Worm (Caenorhabditis elegans) whole organism, L4 larva: ENCODE data around the gene Y61A9LA.1.

Experiments
- D1046.2 ChIP-seq: fragments of 200-800 bp; sonication (Bioruptor generic); IDR thresholded peaks from 2 replicates; pipeline ENCODE4 v1.3.6; 2022; ENCODE audit warnings: missing genetic modification characterization, missing compliant biosample characterization
- F37D6.2 ChIP-seq: sonication (generic microtip); optimal IDR thresholded peaks from 2 replicates; lab custom pipeline; 2016; ENCODE audit warnings: mild to moderate bottlenecking, missing genetic modification characterization, missing compliant biosample characterization
- F44E2.7 ChIP-seq: fragments of 200-800 bp; sonication (Bioruptor generic); IDR thresholded peaks from 2 replicates; pipeline ENCODE4 v2.1.2; 2022; ENCODE audit warnings: missing genetic modification characterization, missing compliant biosample characterization
- R02D3.7 ChIP-seq: fragments of 150-350 bp; sonication (generic microtip); optimal IDR thresholded peaks from 3 replicates; lab custom pipeline; 2014; ENCODE audit warnings: missing biosample characterization, missing genetic modification characterization
- T20F7.1 ChIP-seq: fragments of 200-800 bp; sonication (Bioruptor generic); optimal IDR thresholded peaks from 2 replicates; lab custom pipeline; 2018; ENCODE audit warnings: mild to moderate bottlenecking, missing genetic modification characterization, missing compliant biosample characterization
- T26A8.4 ChIP-seq: fragments of 200-800 bp; sonication (Bioruptor generic); IDR thresholded peaks from 2 replicates; pipeline ENCODE4 v1.3.6; 2022; ENCODE audit warnings: missing genetic modification characterization, missing compliant biosample characterization
- Y105C5A.15 ChIP-seq: fragments of 200-800 bp; sonication (Bioruptor generic); IDR thresholded peaks from 2 replicates; pipeline ENCODE4 v1.3.6; 2022; ENCODE audit warnings: missing genetic modification characterization, missing compliant biosample characterization
- ZK337.2 ChIP-seq: fragments of 200-800 bp; sonication (Bioruptor generic); IDR thresholded peaks from 2 replicates; pipeline ENCODE4 v1.3.6; 2022; ENCODE audit warnings: missing genetic modification reagents, missing genetic modification characterization, missing compliant biosample characterization
- ama-1 ChIP-seq: fragments of 150-350 bp; optimal IDR thresholded peaks from 2 replicates; lab custom pipeline; 2014; ENCODE audit warnings: inconsistent platforms, mixed read lengths
- arid-1 ChIP-seq: fragments of 200-800 bp; sonication (Bioruptor generic); conservative IDR thresholded peaks from 2 replicates; pipeline ENCODE4 v1.3.6; 2022; ENCODE audit warnings: missing genetic modification reagents, missing genetic modification characterization, missing compliant biosample characterization
- ceh-62 ChIP-seq: sonication (generic microtip); optimal IDR thresholded peaks from 2 replicates; lab custom pipeline; 2017; ENCODE audit warnings: missing biosample characterization, missing genetic modification characterization
- ces-1 ChIP-seq: fragments of 150-350 bp; sonication (generic microtip); optimal IDR thresholded peaks from 4 replicates; lab custom pipeline; 2014; ENCODE audit warnings: missing biosample characterization, missing genetic modification reagents, missing genetic modification characterization
- daf-12 ChIP-seq: fragments of 150-350 bp; optimal IDR thresholded peaks from 2 replicates; lab custom pipeline; 2014; ENCODE audit warnings: missing biosample characterization, missing genetic modification reagents, missing genetic modification characterization
- daf-19 ChIP-seq: fragments of 200-800 bp; sonication (Bioruptor generic); conservative IDR thresholded peaks from 2 replicates; pipeline ENCODE4 v1.3.6; 2022; ENCODE audit warnings: missing genetic modification characterization, missing compliant biosample characterization
- dmd-6 ChIP-seq: fragments of 200-800 bp; sonication (Bioruptor generic); IDR thresholded peaks from 2 replicates; pipeline ENCODE4 v1.3.6; 2022; ENCODE audit warnings: missing genetic modification reagents, missing genetic modification characterization, missing compliant biosample characterization
- duxl-1 ChIP-seq: sonication (generic microtip); optimal IDR thresholded peaks from 2 replicates; lab custom pipeline; 2016; ENCODE audit warnings: mild to moderate bottlenecking, missing genetic modification characterization, moderate library complexity, missing compliant biosample characterization; ENCODE audit not compliant: poor library complexity
- egl-27 ChIP-seq: sonication (generic microtip); optimal IDR thresholded peaks from 3 replicates; lab custom pipeline; 2017; ENCODE audit warnings: missing biosample characterization, missing genetic modification reagents, missing genetic modification characterization
- egl-43 ChIP-seq: fragments of 200-800 bp; sonication (Bioruptor generic); IDR thresholded peaks from 2 replicates; pipeline ENCODE4 v1.3.6; 2022; ENCODE audit warnings: missing genetic modification reagents, missing genetic modification characterization, missing compliant biosample characterization
- fkh-10 ChIP-seq: fragments of 150-350 bp; optimal IDR thresholded peaks from 2 replicates; lab custom pipeline; 2014; ENCODE audit warnings: missing biosample characterization, missing genetic modification reagents, missing genetic modification characterization
- fos-1 ChIP-seq: fragments of 150-350 bp; optimal IDR thresholded peaks from 2 replicates; lab custom pipeline; 2014; ENCODE audit warnings: missing biosample characterization, missing genetic modification characterization
- gei-8 ChIP-seq: fragments of 200-800 bp; sonication (Bioruptor generic); optimal IDR thresholded peaks from 2 replicates; lab custom pipeline; 2018; ENCODE audit warnings: mild to moderate bottlenecking, missing genetic modification characterization, missing compliant biosample characterization
- hif-1 ChIP-seq, 2 experiments: sonication (generic microtip); optimal IDR thresholded peaks; 2 replicates each; lab custom pipeline; 2016 to 2017; ENCODE audit warnings: missing compliant biosample characterization in 2 of 2, missing genetic modification characterization in 2 of 2, missing genetic modification reagents in 2 of 2, missing genotype in 2 of 2, mild to moderate bottlenecking in 1 of 2
- hlh-30 ChIP-seq: sonication (generic microtip); optimal IDR thresholded peaks from 2 replicates; lab custom pipeline; 2017; ENCODE audit warnings: antibody characterized with exemption, mild to moderate bottlenecking, missing genetic modification characterization, missing compliant biosample characterization; ENCODE audit not compliant: insufficient read depth
- lim-7 ChIP-seq: fragments of 200-800 bp; sonication (Bioruptor generic); IDR thresholded peaks from 2 replicates; pipeline ENCODE4 v1.3.6; 2022; ENCODE audit warnings: missing genetic modification characterization, missing compliant biosample characterization
- lin-1 ChIP-seq: fragments of 200-800 bp; sonication (Bioruptor generic); IDR thresholded peaks from 2 replicates; pipeline ENCODE4 v1.3.6; 2022; ENCODE audit warnings: missing genetic modification reagents, missing genetic modification characterization, missing compliant biosample characterization
- lin-13 ChIP-seq: fragments of 150-350 bp; optimal IDR thresholded peaks from 2 replicates; lab custom pipeline; 2014; ENCODE audit warnings: missing biosample characterization, missing genetic modification reagents, missing genetic modification characterization
- lin-39 ChIP-seq: fragments of 150-350 bp; optimal IDR thresholded peaks from 2 replicates; lab custom pipeline; 2014; ENCODE audit warnings: missing biosample characterization, missing genetic modification reagents, missing genetic modification characterization
- lsy-2 ChIP-seq, 2 experiments: fragments of 150-350 bp in 1 of 2; sonication (generic microtip) in 1 of 2; optimal IDR thresholded peaks; 2 replicates each; lab custom pipeline; 2014 to 2017; ENCODE audit warnings: missing biosample characterization in 2 of 2, missing genetic modification characterization in 2 of 2
- madf-9 ChIP-seq: fragments of 200-800 bp; sonication (Bioruptor generic); conservative IDR thresholded peaks from 2 replicates; pipeline ENCODE4 v1.3.6; 2022; ENCODE audit warnings: missing genetic modification reagents, missing genetic modification characterization, missing compliant biosample characterization
- mep-1 ChIP-seq: fragments of 150-350 bp; sonication (generic microtip); optimal IDR thresholded peaks from 3 replicates; lab custom pipeline; 2014; ENCODE audit warnings: missing biosample characterization, missing genetic modification characterization
- mxl-2 ChIP-seq: fragments of 200-800 bp; sonication (Bioruptor generic); conservative IDR thresholded peaks from 2 replicates; pipeline ENCODE4 v1.3.6; 2022; ENCODE audit warnings: missing genetic modification reagents, missing genetic modification characterization, missing compliant biosample characterization
- mxl-3 ChIP-seq: fragments of 200-800 bp; sonication (Bioruptor generic); optimal IDR thresholded peaks from 2 replicates; lab custom pipeline; 2018; ENCODE audit warnings: mild to moderate bottlenecking, missing genetic modification characterization, missing compliant biosample characterization
- nhr-102 ChIP-seq: sonication (generic microtip); optimal IDR thresholded peaks from 2 replicates; lab custom pipeline; 2016; ENCODE audit warnings: mild to moderate bottlenecking, missing genetic modification characterization, moderate library complexity, missing compliant biosample characterization
- nhr-25 ChIP-seq: sonication (generic microtip); optimal IDR thresholded peaks from 2 replicates; lab custom pipeline; 2017; ENCODE audit warnings: missing genetic modification characterization, mild to moderate bottlenecking, missing compliant biosample characterization, antibody characterized with exemption, moderate library complexity, borderline replicate concordance; ENCODE audit not compliant: insufficient read depth
- nhr-28 ChIP-seq: fragments of 150-350 bp; optimal IDR thresholded peaks from 2 replicates; lab custom pipeline; 2014; ENCODE audit warnings: missing biosample characterization, missing genetic modification characterization
- nhr-41 ChIP-seq: fragments of 200-800 bp; sonication (Bioruptor generic); IDR thresholded peaks from 2 replicates; pipeline ENCODE4 v1.3.6; 2022; ENCODE audit warnings: missing genetic modification reagents, missing genetic modification characterization, missing compliant biosample characterization
- nhr-76 ChIP-seq: fragments of 150-350 bp; optimal IDR thresholded peaks from 2 replicates; lab custom pipeline; 2014; ENCODE audit warnings: missing biosample characterization, missing genetic modification characterization
- pha-4 ChIP-seq, 2 experiments: fragments of 150-350 bp in 1 of 2; fragments of 200-800 bp in 1 of 2; sonication (Bioruptor generic) in 1 of 2; IDR thresholded peaks in 1 of 2; optimal IDR thresholded peaks in 1 of 2; 2 replicates each; pipeline versions ENCODE4 v1.3.6 to Lab custom; 2014 to 2022; ENCODE audit warnings: missing genetic modification characterization in 2 of 2, missing genetic modification reagents in 2 of 2, missing biosample characterization in 1 of 2, missing compliant biosample characterization in 1 of 2
- pqm-1 ChIP-seq: sonication (generic microtip); optimal IDR thresholded peaks from 2 replicates; lab custom pipeline; 2017; ENCODE audit warnings: missing biosample characterization, missing genetic modification characterization
- spr-1 ChIP-seq: sonication (generic microtip); optimal IDR thresholded peaks from 2 replicates; lab custom pipeline; 2016; ENCODE audit warnings: mild to moderate bottlenecking, missing genetic modification characterization, missing compliant biosample characterization
- spr-3 ChIP-seq: fragments of 200-800 bp; sonication (Bioruptor generic); optimal IDR thresholded peaks from 2 replicates; lab custom pipeline; 2018; ENCODE audit warnings: mild to moderate bottlenecking, missing genetic modification characterization, missing compliant biosample characterization
- unc-62 ChIP-seq, 3 experiments: fragments of 150-350 bp in 1 of 3; sonication (generic microtip); optimal IDR thresholded peaks in 2 of 3; peaks in 1 of 3; 1 replicate in 1 of 3; 2 replicates in 2 of 3; lab custom pipeline; 2014 to 2017; ENCODE audit warnings: missing biosample characterization in 3 of 3, missing genetic modification characterization in 3 of 3, missing genetic modification reagents in 3 of 3, missing genotype in 1 of 3
- zip-2 ChIP-seq: fragments of 150-350 bp; optimal IDR thresholded peaks from 2 replicates; lab custom pipeline; 2014; ENCODE audit warnings: missing biosample characterization, missing genetic modification characterization
- ztf-11 ChIP-seq: fragments of 150-350 bp; optimal IDR thresholded peaks from 2 replicates; lab custom pipeline; 2014; ENCODE audit warnings: missing biosample characterization, missing genetic modification characterization

Y61A9LA.1 gene

ce11 chrV:4617260-4617659 lies 32.2 kb downstream of the Y61A9LA.1 start, which contains the start of gene sumv-2:
TSS of gene sumv-2 (plus strand) at chrV:4617560.
- TF ChIP-seq daf-19 (no peak), ceh-62 (tag; lab: Kevin White, UChicago) (no peak), nhr-102 (tag; lab: Kevin White, UChicago) (no peak), spr-3 (GFP tag; lab: Kevin White, UChicago) (no peak), madf-9 (no peak), lin-1 (GFP tag; lab: Robert Waterston, UW) (no peak), ztf-11 (tag; lab: Kevin White, UChicago) (no peak), pha-4 (GFP tag; IDR thresholded peaks at IDR 0.05; lab: Robert Waterston, UW) (no peak), pha-4 (tag; optimal IDR thresholded peaks at IDR 0.05; lab: Kevin White, UChicago) (no peak), unc-62 (GFP tag; optimal IDR thresholded peaks at IDR 0.05 in 1 of 2; lab: Kevin White, UChicago) (no peak), unc-62 (tag; optimal IDR thresholded peaks at IDR 0.05; lab: Kevin White, UChicago) (no peak), nhr-76 (tag; lab: Kevin White, UChicago) (no peak), T26A8.4 (GFP tag; lab: Robert Waterston, UW) (no peak), lin-39 (tag; lab: Kevin White, UChicago) (no peak), mxl-3 (GFP tag; lab: Kevin White, UChicago) (no peak), zip-2 (tag; lab: Kevin White, UChicago) (no peak), ces-1 (no peak), pqm-1 (tag; lab: Kevin White, UChicago) (no peak), nhr-41 (GFP tag; lab: Robert Waterston, UW) (no peak), F44E2.7 (GFP tag; lab: Robert Waterston, UW) (no peak)

ce11 chrV:4623535-4623934 lies 38.4 kb downstream of the Y61A9LA.1 start:
- TF ChIP-seq lim-7 (GFP tag; lab: Robert Waterston, UW) (no peak), mep-1 (tag; lab: Kevin White, UChicago) (no peak)

ce11 chrV:4624717-4625116 lies 39.6 kb downstream of the Y61A9LA.1 start:
- TF ChIP-seq spr-1 (no peak), egl-27 (tag; lab: Kevin White, UChicago) (no peak), F37D6.2 (tag; lab: Kevin White, UChicago) (no peak), ama-1 (lab: Kevin White, UChicago) (no peak), T20F7.1 (no peak), daf-12 (no peak)

- TF ChIP-seq R02D3.7 (tag; lab: Kevin White, UChicago) (no peak), fkh-10 (GFP tag; lab: Kevin White, UChicago) (peak; percentile 56), hlh-30 (no peak), lin-13 (GFP tag; lab: Kevin White, UChicago) (no peak)
These were observed 41.2 kb downstream of the Y61A9LA.1 start for ce11 chrV:4626344-4626743.

ce11 chrV:4628517-4628930 lies 43.4 kb downstream of the Y61A9LA.1 start, which contains the start of gene pmt-2:
TSS of gene pmt-2 (plus strand) at chrV:4628580.
- TF ChIP-seq ces-1: no peak
- TF ChIP-seq mxl-2 (GFP tag; lab: Robert Waterston, UW): no peak
- no peak for TF ChIP-seq ZK337.2
- no peak for TF ChIP-seq duxl-1 (tag; lab: Kevin White, UChicago)
- peak in 1 of 2 experiments; percentile 24 for TF ChIP-seq lsy-2 (tag; optimal IDR thresholded peaks at IDR 0.05; lab: Kevin White, UChicago)
- peak; percentile 19 for TF ChIP-seq ama-1 (lab: Kevin White, UChicago)
- TF ChIP-seq madf-9: no peak
- no peak for TF ChIP-seq hif-1 (tag; optimal IDR thresholded peaks at IDR 0.05; lab: Kevin White, UChicago)
- no peak for TF ChIP-seq spr-3 (GFP tag; lab: Kevin White, UChicago)
- peak; percentile 50 for TF ChIP-seq dmd-6 (GFP tag; lab: Robert Waterston, UW)
- TF ChIP-seq gei-8 (GFP tag; lab: Kevin White, UChicago): no peak
- TF ChIP-seq arid-1 (GFP tag; lab: Robert Waterston, UW): no peak
- no peak for TF ChIP-seq nhr-25 (tag; lab: Kevin White, UChicago)
- no peak for TF ChIP-seq D1046.2
- TF ChIP-seq egl-43 (GFP tag; lab: Robert Waterston, UW): no peak
- peak; percentile 63 for TF ChIP-seq nhr-28
- TF ChIP-seq Y105C5A.15 (GFP tag; lab: Robert Waterston, UW): no peak
- no peak for TF ChIP-seq fos-1 (tag; lab: Kevin White, UChicago)
- no peak for TF ChIP-seq F44E2.7 (GFP tag; lab: Robert Waterston, UW)
- TF ChIP-seq pqm-1 (tag; lab: Kevin White, UChicago): peak; percentile 19
